Worm (Caenorhabditis elegans) whole organism, L1 larva: Measurements from ENCODE around the gene ZK1128.3.

ENCODE experiments used
- C04F5.9 ChIP-seq: sonication (generic microtip); optimal IDR thresholded peaks from 2 replicates; lab custom pipeline; 2016; ENCODE audit warnings: missing genetic modification characterization, missing compliant biosample characterization
- aha-1 ChIP-seq: fragments of 150-350 bp; optimal IDR thresholded peaks from 2 replicates; lab custom pipeline; 2014; ENCODE audit warnings: missing biosample characterization, missing genetic modification characterization
- ces-1 ChIP-seq: fragments of 150-350 bp; optimal IDR thresholded peaks from 2 replicates; lab custom pipeline; 2014; ENCODE audit warnings: missing biosample characterization, missing genetic modification reagents, missing genetic modification characterization
- fkh-10 ChIP-seq: sonication (generic microtip); optimal IDR thresholded peaks from 2 replicates; lab custom pipeline; 2017; ENCODE audit warnings: missing biosample characterization, missing genetic modification reagents, missing genetic modification characterization
- lin-13 ChIP-seq: fragments of 150-350 bp; optimal IDR thresholded peaks from 2 replicates; lab custom pipeline; 2014; ENCODE audit warnings: missing biosample characterization, missing genetic modification reagents, missing genetic modification characterization
- lin-39 ChIP-seq: fragments of 150-350 bp; optimal IDR thresholded peaks from 2 replicates; lab custom pipeline; 2014; ENCODE audit warnings: missing biosample characterization, missing genetic modification reagents, missing genetic modification characterization
- lsy-2 ChIP-seq, 2 experiments: fragments of 150-350 bp; optimal IDR thresholded peaks; 2 replicates each; lab custom pipeline; 2014; ENCODE audit warnings: missing biosample characterization in 2 of 2, missing genetic modification characterization in 2 of 2
- mdl-1 ChIP-seq, 2 experiments: fragments of 150-350 bp; optimal IDR thresholded peaks; 2 replicates each; lab custom pipeline; 2014 to 2017; ENCODE audit warnings: missing biosample characterization in 2 of 2, missing genetic modification characterization in 2 of 2, inconsistent platforms in 1 of 2
- nhr-28 ChIP-seq: fragments of 150-350 bp; optimal IDR thresholded peaks from 2 replicates; lab custom pipeline; 2014; ENCODE audit warnings: missing biosample characterization, missing genetic modification characterization
- nhr-47 ChIP-seq: sonication (generic microtip); optimal IDR thresholded peaks from 2 replicates; lab custom pipeline; 2016; ENCODE audit warnings: mild to moderate bottlenecking, missing genetic modification characterization, moderate library complexity, missing compliant biosample characterization
- nhr-76 ChIP-seq: sonication (generic microtip); optimal IDR thresholded peaks from 2 replicates; lab custom pipeline; 2017; ENCODE audit warnings: missing biosample characterization, missing genetic modification characterization
- nhr-77 ChIP-seq: fragments of 150-350 bp; optimal IDR thresholded peaks from 2 replicates; lab custom pipeline; 2014; ENCODE audit warnings: missing biosample characterization, missing genetic modification characterization
- sox-4 ChIP-seq: sonication (generic microtip); optimal IDR thresholded peaks from 2 replicates; lab custom pipeline; 2016; ENCODE audit warnings: missing genetic modification characterization, missing compliant biosample characterization

DNA sequence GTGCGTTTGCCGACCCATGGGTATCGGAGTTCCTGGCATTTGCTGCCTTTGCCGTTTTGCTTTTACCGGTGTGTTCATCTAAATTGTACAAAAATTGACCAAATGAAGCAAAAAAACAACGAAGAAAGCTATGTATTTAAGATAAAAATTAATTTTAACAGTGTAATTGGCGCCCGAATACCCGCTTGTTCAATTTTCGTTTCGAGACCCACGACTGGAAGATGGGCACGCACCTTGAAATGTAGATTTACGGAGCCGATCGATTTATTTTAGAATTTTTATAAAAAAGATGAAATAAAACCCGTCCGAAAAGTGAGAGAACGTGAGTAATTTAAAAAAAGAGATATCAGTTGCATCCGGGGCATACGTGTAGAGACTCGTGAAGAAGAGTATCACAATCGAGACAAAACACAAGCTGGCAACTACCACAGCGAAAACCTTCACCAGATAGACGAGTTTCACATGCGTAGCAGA is 30.2 kb downstream of the ZK1128.3 start, which contains the start of gene hal-2:
- TF ChIP-seq nhr-28 (tag; lab: Kevin White, UChicago) (no peak), ces-1 (no peak), nhr-76 (no peak), aha-1 (no peak), lin-39 (tag; lab: Kevin White, UChicago) (no peak), nhr-47 (tag; lab: Kevin White, UChicago) (no peak), lsy-2 (tag; optimal IDR thresholded peaks at IDR 0.05; lab: Kevin White, UChicago) (no peak), C04F5.9 (no peak), lin-13 (GFP tag; lab: Kevin White, UChicago) (no peak), nhr-77 (tag; lab: Kevin White, UChicago) (no peak), sox-4 (no peak), fkh-10 (GFP tag; lab: Kevin White, UChicago) (no peak), mdl-1 (tag; optimal IDR thresholded peaks at IDR 0.05; lab: Kevin White, UChicago) (no peak)
